Worm (Caenorhabditis elegans) whole organism, L4 larva: ENCODE measurements around the gene T09F3.4.

Experiments
- F10B5.3 ChIP-seq: sonication (generic microtip); optimal IDR thresholded peaks from 2 replicates; lab custom pipeline; 2016; ENCODE audit warnings: mild to moderate bottlenecking, missing genetic modification characterization, missing compliant biosample characterization
- F26F4.8 ChIP-seq: fragments of 200-800 bp; sonication (Bioruptor generic); conservative IDR thresholded peaks from 2 replicates; pipeline ENCODE4 v1.3.6; 2022; ENCODE audit warnings: missing genetic modification characterization, missing compliant biosample characterization
- F44E2.7 ChIP-seq: fragments of 200-800 bp; sonication (Bioruptor generic); IDR thresholded peaks from 2 replicates; pipeline ENCODE4 v2.1.2; 2022; ENCODE audit warnings: missing genetic modification characterization, missing compliant biosample characterization
- R02D3.7 ChIP-seq: fragments of 150-350 bp; sonication (generic microtip); optimal IDR thresholded peaks from 3 replicates; lab custom pipeline; 2014; ENCODE audit warnings: missing biosample characterization, missing genetic modification characterization
- T20F7.1 ChIP-seq: fragments of 200-800 bp; sonication (Bioruptor generic); optimal IDR thresholded peaks from 2 replicates; lab custom pipeline; 2018; ENCODE audit warnings: mild to moderate bottlenecking, missing genetic modification characterization, missing compliant biosample characterization
- T26A8.4 ChIP-seq: fragments of 200-800 bp; sonication (Bioruptor generic); IDR thresholded peaks from 2 replicates; pipeline ENCODE4 v1.3.6; 2022; ENCODE audit warnings: missing genetic modification characterization, missing compliant biosample characterization
- Y48G9A.11 ChIP-seq: fragments of 200-800 bp; sonication (Bioruptor generic); IDR thresholded peaks from 2 replicates; pipeline ENCODE4 v1.3.6; 2022; ENCODE audit warnings: missing genetic modification reagents, missing genetic modification characterization, missing compliant biosample characterization
- aha-1 ChIP-seq: fragments of 150-350 bp; peaks from one replicate; lab custom pipeline; 2014; ENCODE audit warnings: missing biosample characterization, missing genetic modification characterization
- ama-1 ChIP-seq: fragments of 150-350 bp; optimal IDR thresholded peaks from 2 replicates; lab custom pipeline; 2014; ENCODE audit warnings: inconsistent platforms, mixed read lengths
- arid-1 ChIP-seq: fragments of 200-800 bp; sonication (Bioruptor generic); conservative IDR thresholded peaks from 2 replicates; pipeline ENCODE4 v1.3.6; 2022; ENCODE audit warnings: missing genetic modification reagents, missing genetic modification characterization, missing compliant biosample characterization
- attf-4 ChIP-seq: sonication (generic microtip); optimal IDR thresholded peaks from 3 replicates; lab custom pipeline; 2017; ENCODE audit warnings: missing biosample characterization, missing genetic modification characterization
- ceh-28 ChIP-seq: fragments of 150-350 bp; optimal IDR thresholded peaks from 2 replicates; lab custom pipeline; 2014; ENCODE audit warnings: missing biosample characterization, missing genetic modification reagents, missing genetic modification characterization
- ceh-32 ChIP-seq: sonication (generic microtip); optimal IDR thresholded peaks from 2 replicates; lab custom pipeline; 2016; ENCODE audit warnings: mild to moderate bottlenecking, missing genetic modification characterization, missing compliant biosample characterization; ENCODE audit not compliant: poor library complexity
- ceh-82 ChIP-seq: sonication (generic microtip); optimal IDR thresholded peaks from 2 replicates; lab custom pipeline; 2017; ENCODE audit warnings: missing biosample characterization, missing genetic modification characterization
- ces-1 ChIP-seq: fragments of 150-350 bp; sonication (generic microtip); optimal IDR thresholded peaks from 4 replicates; lab custom pipeline; 2014; ENCODE audit warnings: missing biosample characterization, missing genetic modification reagents, missing genetic modification characterization
- daf-16 ChIP-seq, 3 experiments: sonication (generic microtip); optimal IDR thresholded peaks; 2 replicates each; lab custom pipeline; 2016 to 2017; ENCODE audit warnings: missing genetic modification characterization in 3 of 3, missing genetic modification reagents in 3 of 3, mild to moderate bottlenecking in 2 of 3, missing compliant biosample characterization in 2 of 3, missing biosample characterization in 1 of 3, moderate library complexity in 1 of 3
- daf-19 ChIP-seq: fragments of 200-800 bp; sonication (Bioruptor generic); conservative IDR thresholded peaks from 2 replicates; pipeline ENCODE4 v1.3.6; 2022; ENCODE audit warnings: missing genetic modification characterization, missing compliant biosample characterization
- dpl-1 ChIP-seq: fragments of 150-350 bp; optimal IDR thresholded peaks from 2 replicates; lab custom pipeline; 2014; ENCODE audit warnings: missing biosample characterization, missing genetic modification reagents, missing genetic modification characterization
- dve-1 ChIP-seq: sonication (generic microtip); optimal IDR thresholded peaks from 2 replicates; lab custom pipeline; 2017; ENCODE audit warnings: antibody characterized with exemption, mild to moderate bottlenecking, missing genetic modification characterization, missing compliant biosample characterization; ENCODE audit not compliant: insufficient read depth
- fkh-10 ChIP-seq: fragments of 150-350 bp; optimal IDR thresholded peaks from 2 replicates; lab custom pipeline; 2014; ENCODE audit warnings: missing biosample characterization, missing genetic modification reagents, missing genetic modification characterization
- hif-1 ChIP-seq, 2 experiments: sonication (generic microtip); optimal IDR thresholded peaks; 2 replicates each; lab custom pipeline; 2016 to 2017; ENCODE audit warnings: missing compliant biosample characterization in 2 of 2, missing genetic modification characterization in 2 of 2, missing genetic modification reagents in 2 of 2, missing genotype in 2 of 2, mild to moderate bottlenecking in 1 of 2
- hmg-1.1 ChIP-seq: fragments of 200-800 bp; sonication (Bioruptor generic); IDR thresholded peaks from 2 replicates; pipeline ENCODE4 v1.3.6; 2022; ENCODE audit warnings: missing genetic modification reagents, missing genetic modification characterization, missing compliant biosample characterization
- lim-7 ChIP-seq: fragments of 200-800 bp; sonication (Bioruptor generic); IDR thresholded peaks from 2 replicates; pipeline ENCODE4 v1.3.6; 2022; ENCODE audit warnings: missing genetic modification characterization, missing compliant biosample characterization
- lin-13 ChIP-seq: fragments of 150-350 bp; optimal IDR thresholded peaks from 2 replicates; lab custom pipeline; 2014; ENCODE audit warnings: missing biosample characterization, missing genetic modification reagents, missing genetic modification characterization
- lin-38 ChIP-seq: fragments of 200-800 bp; sonication (Bioruptor generic); IDR thresholded peaks from 2 replicates; pipeline ENCODE4 v1.3.6; 2022; ENCODE audit warnings: missing genetic modification reagents, missing genetic modification characterization, missing compliant biosample characterization
- lin-39 ChIP-seq: fragments of 150-350 bp; optimal IDR thresholded peaks from 2 replicates; lab custom pipeline; 2014; ENCODE audit warnings: missing biosample characterization, missing genetic modification reagents, missing genetic modification characterization
- lir-3 ChIP-seq: sonication (generic microtip); optimal IDR thresholded peaks from 2 replicates; lab custom pipeline; 2016; ENCODE audit warnings: mild to moderate bottlenecking, missing genetic modification characterization, missing compliant biosample characterization
- lsy-2 ChIP-seq, 2 experiments: fragments of 150-350 bp in 1 of 2; sonication (generic microtip) in 1 of 2; optimal IDR thresholded peaks; 2 replicates each; lab custom pipeline; 2014 to 2017; ENCODE audit warnings: missing biosample characterization in 2 of 2, missing genetic modification characterization in 2 of 2
- mdl-1 ChIP-seq, 2 experiments: fragments of 150-350 bp in 1 of 2; sonication (generic microtip) in 1 of 2; optimal IDR thresholded peaks; 2 replicates each; lab custom pipeline; 2014 to 2017; ENCODE audit warnings: missing biosample characterization in 2 of 2, missing genetic modification characterization in 2 of 2
- mdt-29 ChIP-seq: fragments of 200-800 bp; sonication (Bioruptor generic); IDR thresholded peaks from 2 replicates; pipeline ENCODE4 v1.3.6; 2022; ENCODE audit warnings: missing genetic modification reagents, missing genetic modification characterization, missing compliant biosample characterization
- mxl-3 ChIP-seq: fragments of 200-800 bp; sonication (Bioruptor generic); optimal IDR thresholded peaks from 2 replicates; lab custom pipeline; 2018; ENCODE audit warnings: mild to moderate bottlenecking, missing genetic modification characterization, missing compliant biosample characterization
- nhr-102 ChIP-seq: sonication (generic microtip); optimal IDR thresholded peaks from 2 replicates; lab custom pipeline; 2016; ENCODE audit warnings: mild to moderate bottlenecking, missing genetic modification characterization, moderate library complexity, missing compliant biosample characterization
- nhr-11 ChIP-seq: fragments of 150-350 bp; optimal IDR thresholded peaks from 2 replicates; lab custom pipeline; 2014; ENCODE audit warnings: missing biosample characterization, missing genetic modification characterization
- nhr-25 ChIP-seq: sonication (generic microtip); optimal IDR thresholded peaks from 2 replicates; lab custom pipeline; 2017; ENCODE audit warnings: missing genetic modification characterization, mild to moderate bottlenecking, missing compliant biosample characterization, antibody characterized with exemption, moderate library complexity, borderline replicate concordance; ENCODE audit not compliant: insufficient read depth
- nhr-41 ChIP-seq: fragments of 200-800 bp; sonication (Bioruptor generic); IDR thresholded peaks from 2 replicates; pipeline ENCODE4 v1.3.6; 2022; ENCODE audit warnings: missing genetic modification reagents, missing genetic modification characterization, missing compliant biosample characterization
- nhr-42 ChIP-seq: fragments of 200-800 bp; sonication (Bioruptor generic); IDR thresholded peaks from 2 replicates; pipeline ENCODE4 v1.3.6; 2022; ENCODE audit warnings: missing genetic modification characterization, missing compliant biosample characterization
- nhr-77 ChIP-seq: fragments of 150-350 bp; optimal IDR thresholded peaks from 2 replicates; lab custom pipeline; 2014; ENCODE audit warnings: missing biosample characterization, missing genetic modification characterization
- php-3 ChIP-seq: fragments of 200-800 bp; sonication (Bioruptor generic); IDR thresholded peaks from 2 replicates; pipeline ENCODE4 v1.3.6; 2022; ENCODE audit warnings: missing genetic modification reagents, missing genetic modification characterization, missing compliant biosample characterization
- rbr-2 ChIP-seq: sonication (generic microtip); optimal IDR thresholded peaks from 2 replicates; lab custom pipeline; 2016; ENCODE audit warnings: missing genotype, missing genetic modification characterization, missing compliant biosample characterization
- set-16 ChIP-seq: fragments of 200-800 bp; sonication (Bioruptor generic); IDR thresholded peaks from 2 replicates; pipeline ENCODE4 v1.3.6; 2022; ENCODE audit warnings: missing genetic modification reagents, missing genetic modification characterization, missing compliant biosample characterization
- snpc-1.2 ChIP-seq: fragments of 200-800 bp; sonication (Bioruptor generic); IDR thresholded peaks from 2 replicates; pipeline ENCODE4 v1.3.6; 2022; ENCODE audit warnings: missing genetic modification reagents, missing genetic modification characterization, missing compliant biosample characterization
- spr-1 ChIP-seq: sonication (generic microtip); optimal IDR thresholded peaks from 2 replicates; lab custom pipeline; 2016; ENCODE audit warnings: mild to moderate bottlenecking, missing genetic modification characterization, missing compliant biosample characterization
- tag-97 ChIP-seq: fragments of 200-800 bp; sonication (Bioruptor generic); IDR thresholded peaks from 2 replicates; pipeline ENCODE4 v1.3.6; 2022; ENCODE audit warnings: missing genetic modification characterization, missing compliant biosample characterization
- zfp-2 ChIP-seq: sonication (generic microtip); optimal IDR thresholded peaks from 2 replicates; lab custom pipeline; 2016; ENCODE audit warnings: mild to moderate bottlenecking, missing genetic modification characterization, missing compliant biosample characterization
- zfp-3 ChIP-seq: fragments of 200-800 bp; sonication (Bioruptor generic); conservative IDR thresholded peaks from 2 replicates; pipeline ENCODE4 v1.3.6; 2022; ENCODE audit warnings: missing genetic modification reagents, missing genetic modification characterization, missing compliant biosample characterization
- ztf-11 ChIP-seq: fragments of 150-350 bp; optimal IDR thresholded peaks from 2 replicates; lab custom pipeline; 2014; ENCODE audit warnings: missing biosample characterization, missing genetic modification characterization

Gene T09F3.4

ce11 chrII:10390854-10391253 is 4.7 kb upstream of the T09F3.4 start, which contains the start of the genes T09F3.2 and T09F3.7:
T09F3.2 (plus strand) TSS chrII:10391154.
T09F3.7 (plus strand) TSS chrII:10391168.
- no peak for TF ChIP-seq Y48G9A.11 (GFP tag; lab: Robert Waterston, UW)
- peak; percentile 5 for TF ChIP-seq aha-1
- no peak for TF ChIP-seq daf-16 (GFP tag; optimal IDR thresholded peaks at IDR 0.05; lab: Kevin White, UChicago)
- TF ChIP-seq daf-16 (tag; optimal IDR thresholded peaks at IDR 0.05; lab: Kevin White, UChicago), result peak; percentile 1

ce11 chrII:10393282-10394179 is 2.0 kb upstream of the T09F3.4 start, which contains the start of gene gpd-1:
gpd-1 (plus strand) TSS chrII:10394129.
- TF ChIP-seq fkh-10 (GFP tag; lab: Kevin White, UChicago), result no peak
- TF ChIP-seq php-3 (GFP tag; lab: Robert Waterston, UW), result 0 out of 2 replicates have a peak, but pooled peaks have one; percentile 13
- TF ChIP-seq nhr-77, result no peak
- TF ChIP-seq dpl-1, result no peak
- no peak for TF ChIP-seq arid-1
- peak; percentile 74 for TF ChIP-seq ama-1 (lab: Kevin White, UChicago)
- TF ChIP-seq hmg-1.1 (GFP tag; lab: Robert Waterston, UW), result no peak
- no peak for TF ChIP-seq zfp-2 (tag; lab: Kevin White, UChicago)
- no peak for TF ChIP-seq ceh-32
- no peak for TF ChIP-seq lin-39 (tag; lab: Kevin White, UChicago)
- TF ChIP-seq tag-97 (GFP tag; lab: Robert Waterston, UW), result no peak
- no peak for TF ChIP-seq T20F7.1
- no peak for TF ChIP-seq F26F4.8 (GFP tag; lab: Robert Waterston, UW)
- TF ChIP-seq F10B5.3, result no peak
- no peak for TF ChIP-seq nhr-41 (GFP tag; lab: Robert Waterston, UW)
- TF ChIP-seq hif-1 (tag; optimal IDR thresholded peaks at IDR 0.05; lab: Kevin White, UChicago), result no peak
- no peak for TF ChIP-seq dve-1 (tag; lab: Kevin White, UChicago)
- TF ChIP-seq mxl-3 (GFP tag; lab: Kevin White, UChicago), result no peak
- no peak for TF ChIP-seq set-16 (GFP tag; lab: Robert Waterston, UW)
- no peak for TF ChIP-seq mdt-29 (GFP tag; lab: Robert Waterston, UW)
- TF ChIP-seq rbr-2 (tag; lab: Kevin White, UChicago), result no peak
- 0 out of 2 replicates have a peak, but pooled peaks have one; percentile 11 for TF ChIP-seq snpc-1.2
- no peak for TF ChIP-seq lim-7 (GFP tag; lab: Robert Waterston, UW)
- no peak for TF ChIP-seq ztf-11 (tag; lab: Kevin White, UChicago)
- TF ChIP-seq lin-38 (GFP tag; lab: Robert Waterston, UW), result peak; percentile 73
- no peak for TF ChIP-seq spr-1 (tag; lab: Kevin White, UChicago)
- no peak for TF ChIP-seq ceh-82
- TF ChIP-seq lir-3 (tag; lab: Kevin White, UChicago), result no peak
- no peak for TF ChIP-seq attf-4
- TF ChIP-seq zfp-3, result peak; percentile 57; the same call in 1 of the 2 replicates
- TF ChIP-seq T26A8.4, result 0 out of 2 replicates have a peak, but pooled peaks have one; percentile 12
- no peak for TF ChIP-seq nhr-42 (GFP tag; lab: Robert Waterston, UW)
- TF ChIP-seq ces-1 (GFP tag; lab: Kevin White, UChicago), result no peak
- no peak for TF ChIP-seq nhr-11
- TF ChIP-seq nhr-102, result peak; percentile 45
- TF ChIP-seq R02D3.7 (tag; lab: Kevin White, UChicago), result no peak
- TF ChIP-seq daf-19 (GFP tag; lab: Robert Waterston, UW), result no peak
- TF ChIP-seq lsy-2 (tag; optimal IDR thresholded peaks at IDR 0.05; lab: Kevin White, UChicago), result no peak
- no peak for TF ChIP-seq ceh-28
- TF ChIP-seq nhr-25 (tag; lab: Kevin White, UChicago), result no peak
- no peak for TF ChIP-seq daf-16 (GFP tag; optimal IDR thresholded peaks at IDR 0.05; lab: Kevin White, UChicago)
- peak; percentile 4 for TF ChIP-seq daf-16 (tag; optimal IDR thresholded peaks at IDR 0.05; lab: Kevin White, UChicago)
- no peak for TF ChIP-seq F44E2.7 (GFP tag; lab: Robert Waterston, UW)
- TF ChIP-seq Y48G9A.11 (GFP tag; lab: Robert Waterston, UW), result peak; percentile 61; the same call in 1 of the 2 replicates
- no peak for TF ChIP-seq mdl-1 (tag; optimal IDR thresholded peaks at IDR 0.05; lab: Kevin White, UChicago)
- no peak for TF ChIP-seq lin-13 (GFP tag; lab: Kevin White, UChicago)
